Fruit fly (Drosophila melanogaster): ENCODE measurements around the gene CG8064.

CG8064 gene

DNA sequence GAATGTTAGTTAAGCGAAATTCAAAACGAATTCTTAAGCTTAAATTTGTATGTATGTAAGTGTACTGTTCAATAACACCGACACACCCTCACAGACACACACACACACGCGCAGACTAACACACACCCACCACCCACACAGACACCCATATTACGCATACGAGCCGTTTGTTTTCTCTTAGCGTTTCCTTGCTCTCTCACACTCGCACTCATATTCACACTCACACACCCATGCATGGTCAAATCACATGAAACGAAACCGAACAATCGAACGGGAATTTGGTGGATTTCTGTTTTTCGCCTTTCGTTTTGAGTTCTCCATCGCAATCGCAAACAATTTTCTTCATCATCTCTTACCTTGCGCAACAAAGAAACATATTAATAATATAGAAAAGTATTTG is 34.2 kb upstream of the CG8064 start (continued):
- TF ChIP-seq Scr (GFP tag; IDR thresholded peaks at IDR 0.05; ENCODE audit: partially characterized antibody) (0 out of 2 replicates have a peak, but pooled peaks have one; percentile 11), CG16813 (GFP tag; IDR thresholded peaks at IDR 0.05; ENCODE audit: partially characterized antibody) (no peak), CG1233 (GFP tag; optimal IDR thresholded peaks at IDR 0.05) (no peak), CG17359 (tag; optimal IDR thresholded peaks at IDR 0.05) (no peak), CTCF (GFP tag; optimal IDR thresholded peaks at IDR 0.05) (no peak), CG8765 (GFP tag; IDR thresholded peaks at IDR 0.05) (no peak), hth (optimal IDR thresholded peaks at IDR 0.05) (no peak), zfh1 (GFP tag; IDR thresholded peaks at IDR 0.05) (no peak), Sry-δ (GFP tag; optimal IDR thresholded peaks at IDR 0.05) (no peak), bab2 (GFP tag; optimal IDR thresholded peaks at IDR 0.05) (no peak), gsb (GFP tag; IDR thresholded peaks at IDR 0.05) (no peak), CG3726 (GFP tag; IDR thresholded peaks at IDR 0.05) (no peak), CG3995 (GFP tag; optimal IDR thresholded peaks at IDR 0.05) (no peak), CG12155 (GFP tag; optimal IDR thresholded peaks at IDR 0.05) (no peak), fu2 (GFP tag; optimal IDR thresholded peaks at IDR 0.05) (no peak), CG43689 (GFP tag; IDR thresholded peaks at IDR 0.05) (no peak), CG11247 (GFP tag; IDR thresholded peaks at IDR 0.05) (no peak), Hey (tag; optimal IDR thresholded peaks at IDR 0.05) (no peak), Stat92E (GFP tag; optimal IDR thresholded peaks at IDR 0.05) (no peak), run (tag; optimal IDR thresholded peaks at IDR 0.05) (no peak), Taf1 (GFP tag; IDR thresholded peaks at IDR 0.05) (no peak), peb (GFP tag; IDR thresholded peaks at IDR 0.05) (no peak), Mrtf (GFP tag; IDR thresholded peaks at IDR 0.05) (no peak), PHDP (tag; optimal IDR thresholded peaks at IDR 0.05) (no peak), CG18476 (GFP tag; optimal IDR thresholded peaks at IDR 0.05) (no peak), CG16863 (GFP tag; optimal IDR thresholded peaks at IDR 0.05) (no peak), CG7372 (GFP tag; IDR thresholded peaks at IDR 0.05) (peak; percentile 23; the same call in 1 of the 2 replicates), usp (GFP tag; optimal IDR thresholded peaks at IDR 0.05) (no peak), Deaf1 (tag; optimal IDR thresholded peaks at IDR 0.05) (peak; percentile 53), Pdp1 (GFP tag; optimal IDR thresholded peaks at IDR 0.05) (peak in 1 of 2 experiments; percentile 44), Doc3 (GFP tag; IDR thresholded peaks at IDR 0.05; ENCODE audit: partially characterized antibody) (no peak), p53 (GFP tag; optimal IDR thresholded peaks at IDR 0.05) (no peak), CG7928 (GFP tag; optimal IDR thresholded peaks at IDR 0.05) (no peak), CG2712 (tag; optimal IDR thresholded peaks at IDR 0.05) (no peak), kay (GFP tag; optimal IDR thresholded peaks at IDR 0.05) (no peak), CG8089 (GFP tag; optimal IDR thresholded peaks at IDR 0.05) (no peak), CG10274 (GFP tag; optimal IDR thresholded peaks at IDR 0.05) (no peak), CG15073 (GFP tag; optimal IDR thresholded peaks at IDR 0.05) (no peak), sisA (GFP tag; IDR thresholded peaks at IDR 0.05) (no peak), GATAe (GFP tag; conservative IDR thresholded peaks at IDR 0.05) (no peak), CG3065 (GFP tag; optimal IDR thresholded peaks at IDR 0.05) (no peak), pros (GFP tag; optimal IDR thresholded peaks at IDR 0.05) (no peak), ATbp (GFP tag; optimal IDR thresholded peaks at IDR 0.05) (no peak), tll (GFP tag; optimal IDR thresholded peaks at IDR 0.05) (no peak), eyg (GFP tag; optimal IDR thresholded peaks at IDR 0.05) (no peak), Neu2 (GFP tag; optimal IDR thresholded peaks at IDR 0.05; ENCODE audit: borderline replicate concordance) (no peak), klu (GFP tag; IDR thresholded peaks at IDR 0.05) (no peak), zfh2 (GFP tag; optimal IDR thresholded peaks at IDR 0.05) (no peak), zen (tag; optimal IDR thresholded peaks at IDR 0.05) (no peak), her (GFP tag; optimal IDR thresholded peaks at IDR 0.05) (no peak), lilli (GFP tag; optimal IDR thresholded peaks at IDR 0.05) (no peak), CG5245 (GFP tag; optimal IDR thresholded peaks at IDR 0.05) (no peak)

Measured in whole organism, embryonic.